Fruit fly (Drosophila melanogaster) whole organism, adult: ENCODE data around the gene Ugt35A1.

Experiments
- CG11617 ChIP-seq: fragments of 200-800 bp; sonication (Bioruptor generic); optimal IDR thresholded peaks from 2 replicates; lab custom pipeline; 2017; ENCODE audit warnings: mild to moderate bottlenecking, missing biosample characterization, missing genetic modification reagents, missing genetic modification characterization
- CG12768 ChIP-seq: fragments of 200-800 bp; sonication (Bioruptor generic); optimal IDR thresholded peaks from 2 replicates; lab custom pipeline; 2017; ENCODE audit warnings: missing biosample characterization, missing genetic modification characterization, mild to moderate bottlenecking, moderate library complexity, missing genetic modification reagents
- CG14711 ChIP-seq: fragments of 200-800 bp; sonication (Bioruptor generic); optimal IDR thresholded peaks from 2 replicates; lab custom pipeline; 2018; ENCODE audit warnings: missing biosample characterization, mild to moderate bottlenecking, missing genetic modification characterization, moderate library complexity
- CG1620 ChIP-seq: fragments of 200-800 bp; sonication (Bioruptor generic); optimal IDR thresholded peaks from 2 replicates; lab custom pipeline; 2016; ENCODE audit warnings: missing biosample characterization, missing genetic modification characterization
- CG33017 ChIP-seq: fragments of 200-800 bp; sonication (Bioruptor generic); optimal IDR thresholded peaks from 2 replicates; lab custom pipeline; 2018; ENCODE audit warnings: missing biosample characterization, mild to moderate bottlenecking, missing genetic modification characterization, moderate library complexity
- CG5204 ChIP-seq: fragments of 200-800 bp; sonication (Bioruptor generic); optimal IDR thresholded peaks from 2 replicates; lab custom pipeline; 2016; ENCODE audit warnings: missing biosample characterization, missing genetic modification characterization
- CG7045 ChIP-seq: fragments of 200-800 bp; sonication (Bioruptor generic); optimal IDR thresholded peaks from 2 replicates; lab custom pipeline; 2017; ENCODE audit warnings: missing biosample characterization, mild to moderate bottlenecking, missing genetic modification characterization
- CG7101 ChIP-seq: fragments of 200-800 bp; sonication (Bioruptor generic); optimal IDR thresholded peaks from 2 replicates; lab custom pipeline; 2018; ENCODE audit warnings: missing biosample characterization, mild to moderate bottlenecking, missing genetic modification characterization, moderate library complexity
- Clk ChIP-seq: fragments of 200-800 bp; sonication (Bioruptor generic); optimal IDR thresholded peaks from 2 replicates; lab custom pipeline; 2017; ENCODE audit warnings: missing biosample characterization, missing genetic modification characterization
- Crg-1 ChIP-seq: fragments of 200-800 bp; sonication (Bioruptor generic); optimal IDR thresholded peaks from 2 replicates; lab custom pipeline; 2016; ENCODE audit warnings: missing biosample characterization, missing genetic modification characterization
- Hr96 ChIP-seq: fragments of 200-800 bp; sonication (Bioruptor generic); optimal IDR thresholded peaks from 2 replicates; lab custom pipeline; 2016; ENCODE audit warnings: missing biosample characterization, missing genetic modification characterization
- Mnt ChIP-seq: fragments of 200-800 bp; sonication (Bioruptor generic); optimal IDR thresholded peaks from 2 replicates; lab custom pipeline; 2016; ENCODE audit warnings: missing biosample characterization, mild to moderate bottlenecking, missing genetic modification characterization
- bab1 ChIP-seq: fragments of 200-800 bp; sonication (Bioruptor generic); optimal IDR thresholded peaks from 3 replicates; lab custom pipeline; 2019; ENCODE audit warnings: missing biosample characterization, mild to moderate bottlenecking, missing genetic modification characterization, moderate library complexity
- cic ChIP-seq: fragments of 200-800 bp; sonication (Bioruptor generic); optimal IDR thresholded peaks from 2 replicates; lab custom pipeline; 2017; ENCODE audit warnings: missing biosample characterization, mild to moderate bottlenecking, missing genetic modification characterization, moderate library complexity
- cnc ChIP-seq, 2 experiments: fragments of >200 bp; optimal IDR thresholded peaks; 2 replicates each; lab custom pipeline; 2017
- kay ChIP-seq: fragments of 200-800 bp; sonication (Bioruptor generic); peaks from one replicate; lab custom pipeline; 2016; ENCODE audit warnings: missing biosample characterization, missing genetic modification characterization, borderline replicate concordance
- ovo ChIP-seq: fragments of 200-800 bp; sonication (Bioruptor generic); optimal IDR thresholded peaks from 2 replicates; lab custom pipeline; 2016; ENCODE audit warnings: missing biosample characterization, missing genetic modification characterization
- pad ChIP-seq: fragments of 200-800 bp; sonication (Bioruptor generic); optimal IDR thresholded peaks from 3 replicates; lab custom pipeline; 2017; ENCODE audit warnings: missing biosample characterization, missing genetic modification characterization, mild to moderate bottlenecking, moderate library complexity, missing genetic modification reagents
- tj ChIP-seq: fragments of 200-800 bp; sonication (Bioruptor generic); optimal IDR thresholded peaks from 3 replicates; lab custom pipeline; 2017; ENCODE audit warnings: missing biosample characterization, mild to moderate bottlenecking, missing genetic modification characterization, moderate library complexity
- toe ChIP-seq: fragments of 200-800 bp; sonication (Bioruptor generic); optimal IDR thresholded peaks from 2 replicates; lab custom pipeline; 2016; ENCODE audit warnings: missing biosample characterization, missing genetic modification characterization

Ugt35A1 gene

DNA sequence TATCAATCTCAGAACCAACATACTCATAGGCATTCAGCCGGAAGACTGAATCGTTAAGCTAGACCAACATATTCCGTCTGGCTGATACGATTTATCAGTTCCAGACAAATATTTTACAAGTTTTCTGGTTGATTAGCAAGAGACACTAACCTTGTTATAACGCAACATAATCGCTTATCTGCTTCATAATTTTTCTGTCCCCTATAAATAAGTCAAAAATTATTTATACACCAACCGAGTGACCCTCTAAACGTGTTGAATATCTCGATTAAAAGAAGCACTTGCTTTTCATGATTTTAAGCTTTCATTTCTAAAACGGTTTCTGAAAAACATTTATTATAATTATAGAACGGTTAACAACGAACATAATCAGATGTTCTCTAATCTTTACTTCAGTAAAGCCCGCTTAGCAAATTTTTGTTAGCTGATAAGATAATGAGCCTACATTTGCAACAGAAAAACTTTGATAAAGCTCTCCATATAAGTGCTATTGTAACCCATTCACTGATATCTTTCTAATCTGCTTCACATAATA lies 4.5 kb downstream of the Ugt35A1 start, which contains the start of gene Ugt35E2:
Gene Ugt35E2 (minus strand): TSS at position 51 of the 535 bp plus-strand sequence.
- TF ChIP-seq CG1620 (GFP tag; lab: Kevin White, UChicago) (no peak), Crg-1 (GFP tag; lab: Kevin White, UChicago) (no peak), cic (no peak), CG7101 (tag; lab: Kevin White, UChicago) (no peak)

DNA sequence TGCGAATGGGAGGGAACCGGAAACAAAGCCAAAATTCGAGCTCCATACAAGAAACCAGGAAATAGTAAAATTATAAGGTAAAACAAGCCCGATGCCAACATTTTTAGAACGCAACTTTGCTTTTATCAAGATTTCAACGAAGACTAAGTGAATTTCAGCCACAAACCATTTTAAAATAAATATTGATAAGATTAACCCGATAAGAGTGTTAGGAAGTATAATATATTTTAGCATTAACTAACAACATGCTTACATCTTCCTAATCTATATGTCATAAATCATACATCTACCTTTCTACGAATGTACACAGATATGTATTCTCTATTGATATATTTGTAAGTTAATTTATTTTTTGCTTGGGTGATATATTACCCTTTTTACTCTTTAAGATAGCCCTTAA lies 6.5 kb downstream of the Ugt35A1 start, which contains the start of gene Ugt35E1:
Gene Ugt35E1 (minus strand): TSS at position 101 of the 400 bp plus-strand sequence.
- no peak for TF ChIP-seq cnc (optimal IDR thresholded peaks at IDR 0.05; lab: Kevin White, UChicago)

DNA sequence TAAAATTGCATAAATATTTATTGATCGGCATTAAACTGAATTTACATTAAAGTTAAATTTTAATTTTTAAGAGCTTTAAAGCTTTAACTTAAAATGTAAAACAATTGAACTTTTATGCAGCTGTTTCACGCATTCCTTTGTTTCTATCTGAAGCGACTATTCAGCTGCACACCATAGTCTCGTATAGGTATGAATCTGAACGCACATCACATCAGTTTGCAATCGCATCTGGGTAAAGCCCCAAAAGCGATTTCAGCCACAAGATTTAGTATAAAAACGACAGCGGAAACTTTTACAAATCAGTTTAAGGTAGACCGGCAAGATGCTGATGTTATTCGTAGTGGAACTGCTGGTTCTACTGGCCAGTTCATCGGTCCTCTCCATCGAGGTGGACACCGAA lies 11.6 kb downstream of the Ugt35A1 start, which contains the start of gene CG4757:
Gene CG4757 (plus strand): TSS at position 301 of the 400 bp plus-strand sequence.
- no peak for TF ChIP-seq toe (GFP tag; lab: Kevin White, UChicago)
- TF ChIP-seq cnc (optimal IDR thresholded peaks at IDR 0.05; lab: Kevin White, UChicago) = no peak
- TF ChIP-seq Clk (GFP tag; lab: Kevin White, UChicago) = no peak
- no peak for TF ChIP-seq CG11617 (GFP tag; lab: Kevin White, UChicago)
- no peak for TF ChIP-seq Crg-1 (GFP tag; lab: Kevin White, UChicago)
- no peak for TF ChIP-seq CG12768 (GFP tag; lab: Kevin White, UChicago)
- no peak for TF ChIP-seq CG7045 (GFP tag; lab: Kevin White, UChicago)
- no peak for TF ChIP-seq CG1620 (GFP tag; lab: Kevin White, UChicago)
- TF ChIP-seq pad = no peak
- no peak for TF ChIP-seq ovo
- no peak for TF ChIP-seq CG7101 (tag; lab: Kevin White, UChicago)
- TF ChIP-seq cic = no peak
- TF ChIP-seq tj (GFP tag; lab: Kevin White, UChicago) = no peak
- TF ChIP-seq bab1 (GFP tag; lab: Kevin White, UChicago) = no peak

DNA sequence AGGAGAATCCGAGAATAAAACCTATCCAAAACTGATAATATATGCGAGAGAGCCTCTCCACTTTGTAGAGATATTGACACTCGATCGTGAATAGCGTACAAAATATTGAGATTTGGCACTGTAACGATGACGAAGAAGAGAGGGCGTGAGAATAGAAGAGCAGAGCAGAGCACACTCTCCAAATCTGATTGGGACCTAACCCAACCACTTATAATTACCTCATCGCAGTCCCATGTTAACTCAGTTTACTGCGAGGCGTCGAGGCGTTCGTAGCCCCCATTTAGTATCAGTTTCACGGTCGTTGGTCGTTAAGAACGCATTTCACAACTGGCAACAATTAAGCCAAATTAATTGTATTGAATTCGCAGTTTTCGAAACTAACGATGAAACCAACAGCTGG lies 15.6 kb downstream of the Ugt35A1 start, which contains the start of gene Ugt302C1:
Gene Ugt302C1 (plus strand): TSS at position 241 of the 400 bp plus-strand sequence.
- no peak for TF ChIP-seq CG7045 (GFP tag; lab: Kevin White, UChicago)
- TF ChIP-seq cic = peak; percentile 63
- no peak for TF ChIP-seq CG1620 (GFP tag; lab: Kevin White, UChicago)
- TF ChIP-seq CG5204 = no peak
- peak; percentile 37 for TF ChIP-seq CG33017 (tag; lab: Kevin White, UChicago)
- peak; percentile 30 for TF ChIP-seq CG7101 (tag; lab: Kevin White, UChicago)
- peak; percentile 31 for TF ChIP-seq CG12768 (GFP tag; lab: Kevin White, UChicago)
- TF ChIP-seq ovo = peak; percentile 16
- TF ChIP-seq toe (GFP tag; lab: Kevin White, UChicago) = no peak
- peak; percentile 57 for TF ChIP-seq Mnt (GFP tag; lab: Kevin White, UChicago)
- peak; percentile 26 for TF ChIP-seq tj (GFP tag; lab: Kevin White, UChicago)
- TF ChIP-seq Clk (GFP tag; lab: Kevin White, UChicago) = no peak
- TF ChIP-seq pad = peak; percentile 21
- no peak for TF ChIP-seq CG14711 (tag; lab: Kevin White, UChicago)
- peak; percentile 62 for TF ChIP-seq kay (GFP tag; lab: Kevin White, UChicago)
- peak in 1 of 2 experiments; percentile 37 for TF ChIP-seq cnc (optimal IDR thresholded peaks at IDR 0.05; lab: Kevin White, UChicago)
- TF ChIP-seq Crg-1 (GFP tag; lab: Kevin White, UChicago) = peak; percentile 7
- TF ChIP-seq bab1 (GFP tag; lab: Kevin White, UChicago) = peak; percentile 4
- TF ChIP-seq CG11617 (GFP tag; lab: Kevin White, UChicago) = no peak
- no peak for TF ChIP-seq Hr96 (GFP tag; lab: Kevin White, UChicago)

DNA sequence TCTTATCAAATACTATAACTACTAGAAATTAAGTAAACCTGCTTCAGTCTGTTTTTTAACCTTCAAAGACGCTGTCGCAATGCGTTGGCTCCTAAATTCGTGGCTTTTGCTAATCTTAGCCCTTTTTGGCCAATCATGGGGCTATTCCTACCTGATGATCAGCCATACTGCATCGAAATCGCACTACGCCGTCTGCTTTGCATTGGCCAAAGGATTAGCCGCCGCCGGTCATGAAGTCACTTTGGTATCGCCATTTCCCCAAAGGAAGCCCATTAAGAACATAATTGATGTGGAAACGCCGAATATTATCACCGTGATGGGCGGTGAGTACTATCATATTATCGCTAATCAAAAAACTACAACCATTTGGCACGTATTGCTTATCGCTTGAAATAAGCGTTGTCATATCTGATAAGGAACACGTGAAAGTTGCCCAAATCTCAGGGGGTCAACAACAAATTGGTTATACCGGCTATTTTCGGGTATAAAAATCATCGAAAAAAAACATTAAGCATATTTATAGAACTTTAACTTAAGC lies 17.8 kb downstream of the Ugt35A1 start, which contains the start of gene Ugt302E1:
Gene Ugt302E1 (plus strand): TSS at position 51 of the 538 bp plus-strand sequence.
- no peak for TF ChIP-seq Hr96 (GFP tag; lab: Kevin White, UChicago)
- peak; percentile 82 for TF ChIP-seq cic
- TF ChIP-seq CG1620 (GFP tag; lab: Kevin White, UChicago) = no peak
- TF ChIP-seq CG33017 (tag; lab: Kevin White, UChicago) = no peak
- no peak for TF ChIP-seq CG7045 (GFP tag; lab: Kevin White, UChicago)

DNA sequence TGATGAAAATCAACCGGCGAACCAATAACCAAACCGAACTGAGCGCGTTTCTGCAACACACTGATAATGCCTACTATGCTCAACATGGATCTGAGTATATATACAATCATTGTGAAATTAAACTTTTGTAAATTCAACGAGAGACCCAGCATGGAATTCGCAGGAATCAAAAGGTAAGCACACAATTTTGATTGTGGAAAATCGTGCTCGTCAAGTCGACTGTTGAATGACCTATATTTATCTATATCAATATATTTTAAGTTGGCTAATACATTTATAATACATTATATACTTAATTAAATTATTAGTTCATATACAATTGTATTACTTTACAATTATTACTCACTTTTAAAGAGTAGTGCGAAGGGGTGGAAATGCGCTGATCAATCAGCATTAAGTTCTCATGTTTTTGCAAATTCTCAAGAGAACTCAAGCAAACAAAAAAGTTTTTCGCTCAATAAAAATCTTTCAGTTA lies 18.6 kb downstream of the Ugt35A1 start, which contains the start of gene Ugt302K1:
Gene Ugt302K1 (minus strand): TSS at position 51 of the 475 bp plus-strand sequence.
- TF ChIP-seq Hr96 (GFP tag; lab: Kevin White, UChicago) (no peak), CG12768 (GFP tag; lab: Kevin White, UChicago) (no peak), pad (no peak), CG1620 (GFP tag; lab: Kevin White, UChicago) (no peak), tj (GFP tag; lab: Kevin White, UChicago) (peak; percentile 29), cnc (optimal IDR thresholded peaks at IDR 0.05; lab: Kevin White, UChicago) (no peak), Crg-1 (GFP tag; lab: Kevin White, UChicago) (no peak), kay (GFP tag; lab: Kevin White, UChicago) (peak; percentile 29), bab1 (GFP tag; lab: Kevin White, UChicago) (peak; percentile 62), CG7101 (tag; lab: Kevin White, UChicago) (peak; percentile 13), ovo (no peak), CG14711 (tag; lab: Kevin White, UChicago) (peak; percentile 48), CG7045 (GFP tag; lab: Kevin White, UChicago) (no peak)
